Worm (Caenorhabditis elegans): Measurements from ENCODE around the gene eef-1B.1.

eef-1B.1 gene

ce11 chrIII:7933235-7933634 is 40.0 kb downstream of the eef-1B.1 start, which contains the start of gene ran-2:
Gene ran-2 (plus strand): TSS chrIII:7933535.
- TF ChIP-seq flt-1 (GFP tag; IDR thresholded peaks at IDR 0.05) (no peak), cog-1 (tag; optimal IDR thresholded peaks at IDR 0.05) (no peak), T22C8.4 (GFP tag; IDR thresholded peaks at IDR 0.05) (no peak), ref-1 (GFP tag; conservative IDR thresholded peaks at IDR 0.05) (no peak), med-1 (GFP tag; optimal IDR thresholded peaks at IDR 0.05; ENCODE audit: insufficient read depth) (no peak), ztf-23 (GFP tag; IDR thresholded peaks at IDR 0.05) (no peak), klf-2 (GFP tag; conservative IDR thresholded peaks at IDR 0.05) (no peak)

DNA sequence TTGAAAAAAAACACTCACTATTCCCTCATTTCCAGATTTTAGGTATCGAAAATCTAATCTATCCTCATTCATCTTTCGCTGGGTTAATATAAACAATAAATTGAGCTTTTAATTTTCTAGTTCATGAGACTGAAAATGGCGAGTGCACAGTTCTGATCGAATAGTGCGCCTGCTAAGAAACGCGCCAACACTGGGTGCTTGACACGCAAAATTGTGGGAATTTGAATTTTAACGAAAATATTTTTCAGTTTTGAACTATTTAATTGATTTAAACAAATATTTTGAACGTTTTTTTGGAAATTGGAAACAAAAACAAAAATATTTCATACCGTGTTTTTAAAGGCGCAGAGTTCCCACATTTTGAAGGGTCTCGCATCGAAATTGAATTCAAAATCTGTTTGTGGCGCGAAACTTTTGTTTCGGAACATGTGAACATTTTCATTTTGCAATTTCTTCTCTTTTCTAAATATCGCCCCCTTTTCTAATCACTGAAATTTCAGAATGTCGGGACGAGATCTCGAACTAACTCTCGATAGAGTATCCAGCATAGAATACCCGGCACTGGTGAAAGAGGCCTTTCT is 44.5 kb downstream of the eef-1B.1 start, which contains the start of the genes C29E4.13 and npp-15:
Gene C29E4.13 (minus strand): TSS at position 169 of the 581 bp plus-strand sequence.
Gene npp-15 (plus strand): TSS at position 495 of the 581 bp plus-strand sequence.
- no peak for TF ChIP-seq flt-1 (GFP tag; IDR thresholded peaks at IDR 0.05)
- no peak for TF ChIP-seq ref-1 (GFP tag; conservative IDR thresholded peaks at IDR 0.05)
- no peak for TF ChIP-seq T22C8.4 (GFP tag; IDR thresholded peaks at IDR 0.05)
- no peak for TF ChIP-seq klf-2 (GFP tag; conservative IDR thresholded peaks at IDR 0.05)
- TF ChIP-seq tab-1 (GFP tag; IDR thresholded peaks at IDR 0.05) = no peak
- no peak for TF ChIP-seq med-1 (GFP tag; optimal IDR thresholded peaks at IDR 0.05; ENCODE audit: insufficient read depth)
- TF ChIP-seq ztf-23 (GFP tag; IDR thresholded peaks at IDR 0.05) = no peak
- no peak for TF ChIP-seq ztf-29 (GFP tag; IDR thresholded peaks at IDR 0.05)
- TF ChIP-seq cog-1 (tag; optimal IDR thresholded peaks at IDR 0.05) = no peak

- TF ChIP-seq ref-1 (GFP tag; conservative IDR thresholded peaks at IDR 0.05) (no peak), T22C8.4 (GFP tag; IDR thresholded peaks at IDR 0.05) (no peak), klf-2 (GFP tag; conservative IDR thresholded peaks at IDR 0.05) (no peak), ztf-29 (GFP tag; IDR thresholded peaks at IDR 0.05) (no peak), med-1 (GFP tag; optimal IDR thresholded peaks at IDR 0.05; ENCODE audit: insufficient read depth) (no peak), flt-1 (GFP tag; IDR thresholded peaks at IDR 0.05) (no peak), tab-1 (GFP tag; IDR thresholded peaks at IDR 0.05) (no peak), ztf-23 (GFP tag; IDR thresholded peaks at IDR 0.05) (no peak), cog-1 (tag; optimal IDR thresholded peaks at IDR 0.05) (no peak)
These were observed 47.2 kb downstream of the eef-1B.1 start for ce11 chrIII:7925968-7926367.

DNA sequence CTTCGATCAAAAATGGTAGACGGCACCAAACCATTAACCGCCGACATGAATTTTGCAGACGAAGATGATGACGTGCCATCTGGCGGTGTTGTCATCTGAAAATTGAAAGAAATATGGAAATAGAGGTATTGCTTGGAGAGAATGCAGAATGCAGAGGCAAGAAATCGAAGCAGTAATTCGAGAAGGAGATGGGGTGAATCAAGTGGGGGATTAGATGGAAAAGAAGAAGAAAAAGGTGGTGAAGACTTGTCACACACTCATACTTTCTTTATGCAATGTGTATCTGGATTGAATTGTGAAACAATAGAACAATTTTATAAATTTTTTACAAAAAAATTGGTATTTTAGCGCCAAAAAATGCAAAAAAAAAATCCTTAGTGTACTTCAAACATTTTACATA is 48.4 kb downstream of the eef-1B.1 start, which contains the start of gene tag-250:
Gene tag-250 (minus strand): TSS at position 101 of the 400 bp plus-strand sequence.
- TF ChIP-seq med-1 (GFP tag; optimal IDR thresholded peaks at IDR 0.05; ENCODE audit: insufficient read depth) (no peak), cog-1 (tag; optimal IDR thresholded peaks at IDR 0.05) (no peak), ref-1 (GFP tag; conservative IDR thresholded peaks at IDR 0.05) (no peak), ztf-29 (GFP tag; IDR thresholded peaks at IDR 0.05) (no peak), ztf-23 (GFP tag; IDR thresholded peaks at IDR 0.05) (no peak), flt-1 (GFP tag; IDR thresholded peaks at IDR 0.05) (no peak), T22C8.4 (GFP tag; IDR thresholded peaks at IDR 0.05) (no peak)
